Worm (Caenorhabditis elegans) whole organism, young adult: ENCODE measurements around the gene tofu-1.
A peak's percentile ranks its signal among the peaks of the same experiment; 100 is the strongest.

ENCODE experiments used
- akir-1 ChIP-seq: fragments of 200-800 bp; sonication (Bioruptor generic); optimal IDR thresholded peaks from 2 replicates; lab custom pipeline; 2018; ENCODE audit warnings: mild to moderate bottlenecking, missing genetic modification characterization, moderate library complexity, missing compliant biosample characterization
- ama-1 ChIP-seq, 3 experiments: fragments of 150-350 bp in 1 of 3; sonication (generic microtip) in 2 of 3; optimal IDR thresholded peaks; 2 replicates each; lab custom pipeline; 2014 to 2018; ENCODE audit warnings: missing biosample characterization in 2 of 3, missing genetic modification characterization in 2 of 3, missing genetic modification reagents in 2 of 3
- attf-3 ChIP-seq: fragments of 200-800 bp; sonication (Bioruptor generic); conservative IDR thresholded peaks from 2 replicates; pipeline ENCODE4 v1.3.6; 2022; ENCODE audit warnings: missing genetic modification reagents, missing genetic modification characterization, missing compliant biosample characterization
- cebp-1 ChIP-seq, 2 experiments: fragments of 200-800 bp in 1 of 2; sonication (Bioruptor generic) in 1 of 2; sonication (generic microtip) in 1 of 2; IDR thresholded peaks in 1 of 2; optimal IDR thresholded peaks in 1 of 2; 2 replicates each; pipeline versions ENCODE4 v1.3.6 to Lab custom; 2017 to 2022; ENCODE audit warnings: missing compliant biosample characterization in 2 of 2, missing genetic modification characterization in 2 of 2, mild to moderate bottlenecking in 1 of 2, missing genetic modification reagents in 1 of 2, moderate library complexity in 1 of 2
- dpl-1 ChIP-seq: fragments of 150-350 bp; optimal IDR thresholded peaks from 2 replicates; lab custom pipeline; 2014; ENCODE audit warnings: missing biosample characterization, missing genetic modification reagents, missing genetic modification characterization
- snpc-1.1 ChIP-seq: sonication (generic microtip); optimal IDR thresholded peaks from 2 replicates; lab custom pipeline; 2017; ENCODE audit warnings: missing genetic modification characterization, mild to moderate bottlenecking, missing compliant biosample characterization, antibody characterized with exemption, moderate library complexity, missing genotype, missing genetic modification reagents; ENCODE audit not compliant: insufficient read depth

ce11 chrV:10018291-10018690 lies 37.3 kb downstream of the tofu-1 start:
- no peak for TF ChIP-seq attf-3 (GFP tag; lab: Robert Waterston, UW)
- no peak for TF ChIP-seq akir-1 (GFP tag; lab: Kevin White, UChicago)
- TF ChIP-seq cebp-1 (GFP tag; IDR thresholded peaks at IDR 0.05; lab: Robert Waterston, UW): no peak
- TF ChIP-seq cebp-1 (tag; optimal IDR thresholded peaks at IDR 0.05; lab: Kevin White, UChicago): no peak
- no peak for TF ChIP-seq snpc-1.1 (tag; lab: Kevin White, UChicago)
- TF ChIP-seq dpl-1 (GFP tag; lab: Kevin White, UChicago): peak; percentile 64
- TF ChIP-seq ama-1 (optimal IDR thresholded peaks at IDR 0.05; lab: Kevin White, UChicago): no peak
- TF ChIP-seq ama-1 (GFP tag; optimal IDR thresholded peaks at IDR 0.05; lab: Kevin White, UChicago): no peak
